Worm (Caenorhabditis elegans) whole organism, L3 larva: Measurements from ENCODE around the gene pkn-1.

ENCODE experiments used
- ama-1 ChIP-seq: fragments of 150-350 bp; optimal IDR thresholded peaks from 2 replicates; lab custom pipeline; 2018
- ceh-82 ChIP-seq: fragments of 150-350 bp; optimal IDR thresholded peaks from 2 replicates; lab custom pipeline; 2014; ENCODE audit warnings: missing biosample characterization, missing genetic modification characterization
- elt-1 ChIP-seq: fragments of 150-350 bp; optimal IDR thresholded peaks from 2 replicates; lab custom pipeline; 2014; ENCODE audit warnings: missing biosample characterization, missing genetic modification characterization
- elt-2 ChIP-seq: sonication (generic microtip); optimal IDR thresholded peaks from 2 replicates; lab custom pipeline; 2016; ENCODE audit warnings: missing genetic modification reagents, mild to moderate bottlenecking, missing genetic modification characterization, missing compliant biosample characterization
- fkh-10 ChIP-seq: sonication (generic microtip); optimal IDR thresholded peaks from 2 replicates; lab custom pipeline; 2017; ENCODE audit warnings: missing biosample characterization, missing genetic modification reagents, missing genetic modification characterization
- fos-1 ChIP-seq: fragments of 150-350 bp; optimal IDR thresholded peaks from 2 replicates; lab custom pipeline; 2014; ENCODE audit warnings: missing biosample characterization, missing genetic modification characterization
- lin-15B ChIP-seq: fragments of 150-350 bp; optimal IDR thresholded peaks from 2 replicates; lab custom pipeline; 2014; ENCODE audit warnings: missing biosample characterization, missing genetic modification characterization
- ztf-11 ChIP-seq: fragments of 150-350 bp; optimal IDR thresholded peaks from 2 replicates; lab custom pipeline; 2014; ENCODE audit warnings: missing biosample characterization, missing genetic modification characterization
- ztf-4 ChIP-seq: fragments of 150-350 bp; optimal IDR thresholded peaks from 2 replicates; lab custom pipeline; 2014; ENCODE audit warnings: missing biosample characterization, missing genetic modification characterization

DNA sequence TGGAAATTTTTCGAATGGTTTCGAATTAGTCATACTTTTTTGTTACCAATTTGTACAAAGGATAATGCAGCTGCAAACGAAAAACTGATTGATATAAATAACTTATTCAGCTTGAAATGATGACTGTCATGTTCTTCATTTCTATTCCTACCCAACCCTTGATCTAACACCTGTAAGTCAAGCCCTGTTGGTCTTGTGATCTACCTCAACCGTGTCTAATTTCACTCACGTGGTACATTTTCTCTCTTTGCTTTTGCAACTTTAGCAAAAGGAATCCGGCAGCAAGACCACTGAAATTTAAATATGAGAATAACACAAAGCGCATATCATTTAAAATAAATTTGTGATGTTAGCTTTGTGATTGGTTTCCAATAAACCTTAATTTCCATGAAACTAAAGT lies 7.0 kb downstream of the pkn-1 start:
- TF ChIP-seq lin-15B (tag; lab: Kevin White, UChicago) = no peak
- TF ChIP-seq ceh-82 = no peak
- TF ChIP-seq ztf-4 (tag; lab: Kevin White, UChicago) = no peak
- TF ChIP-seq fkh-10 = no peak
- TF ChIP-seq elt-1 = no peak
- TF ChIP-seq elt-2 (tag; lab: Kevin White, UChicago) = no peak
- TF ChIP-seq ama-1 (lab: Kevin White, UChicago) = no peak
- TF ChIP-seq ztf-11 = no peak
- TF ChIP-seq fos-1 (tag; lab: Kevin White, UChicago) = no peak
